Worm (Caenorhabditis elegans) whole organism, early embryonic: ENCODE data around the gene tost-1.

Source experiments
- B0310.2 ChIP-seq: sonication (generic microtip); optimal IDR thresholded peaks from 2 replicates; lab custom pipeline; 2016; ENCODE audit warnings: mild to moderate bottlenecking, missing genetic modification characterization, missing compliant biosample characterization
- aly-1 ChIP-seq: sonication (generic microtip); optimal IDR thresholded peaks from 2 replicates; lab custom pipeline; 2016; ENCODE audit warnings: missing genetic modification characterization, missing compliant biosample characterization
- ama-1 ChIP-seq: fragments of 150-350 bp; optimal IDR thresholded peaks from 2 replicates; lab custom pipeline; 2014
- ceh-13 ChIP-seq: fragments of 200-800 bp; sonication (Bioruptor generic); optimal IDR thresholded peaks from 2 replicates; lab custom pipeline; 2018; ENCODE audit warnings: mild to moderate bottlenecking, missing genetic modification characterization, missing compliant biosample characterization
- ceh-36 ChIP-seq: sonication (generic microtip); optimal IDR thresholded peaks from 2 replicates; lab custom pipeline; 2016; ENCODE audit warnings: missing genetic modification characterization, inconsistent platforms, missing compliant biosample characterization
- ets-7 ChIP-seq: sonication (generic microtip); optimal IDR thresholded peaks from 2 replicates; lab custom pipeline; 2016; ENCODE audit warnings: missing genotype, missing genetic modification characterization, missing compliant biosample characterization
- flt-1 ChIP-seq: fragments of 200-800 bp; sonication (Bioruptor generic); IDR thresholded peaks from 2 replicates; pipeline ENCODE4 v1.3.6; 2022; ENCODE audit warnings: missing genetic modification characterization, missing compliant biosample characterization
- hmbx-1 ChIP-seq: sonication (generic microtip); optimal IDR thresholded peaks from 2 replicates; lab custom pipeline; 2016; ENCODE audit warnings: mild to moderate bottlenecking, missing genetic modification characterization, missing compliant biosample characterization
- hnd-1 ChIP-seq: sonication (generic microtip); optimal IDR thresholded peaks from 2 replicates; lab custom pipeline; 2016; ENCODE audit warnings: missing genetic modification characterization, missing compliant biosample characterization
- pes-1 ChIP-seq: fragments of 200-800 bp; sonication (Bioruptor generic); IDR thresholded peaks from 2 replicates; pipeline ENCODE4 v1.3.6; 2022; ENCODE audit warnings: missing genetic modification reagents, missing genetic modification characterization, missing compliant biosample characterization
- scrt-1 ChIP-seq: fragments of 200-800 bp; sonication (Bioruptor generic); IDR thresholded peaks from 2 replicates; pipeline ENCODE4 v1.3.6; 2022; ENCODE audit warnings: missing genetic modification characterization, missing compliant biosample characterization
- sea-1 ChIP-seq: fragments of 200-800 bp; sonication (Bioruptor generic); conservative IDR thresholded peaks from 2 replicates; pipeline ENCODE4 v1.3.6; 2022; ENCODE audit warnings: missing genetic modification characterization, missing compliant biosample characterization
- tbx-11 ChIP-seq: fragments of 200-800 bp; sonication (Bioruptor generic); IDR thresholded peaks from 2 replicates; pipeline ENCODE4 v1.3.6; 2022; ENCODE audit warnings: missing genetic modification characterization, missing compliant biosample characterization

DNA sequence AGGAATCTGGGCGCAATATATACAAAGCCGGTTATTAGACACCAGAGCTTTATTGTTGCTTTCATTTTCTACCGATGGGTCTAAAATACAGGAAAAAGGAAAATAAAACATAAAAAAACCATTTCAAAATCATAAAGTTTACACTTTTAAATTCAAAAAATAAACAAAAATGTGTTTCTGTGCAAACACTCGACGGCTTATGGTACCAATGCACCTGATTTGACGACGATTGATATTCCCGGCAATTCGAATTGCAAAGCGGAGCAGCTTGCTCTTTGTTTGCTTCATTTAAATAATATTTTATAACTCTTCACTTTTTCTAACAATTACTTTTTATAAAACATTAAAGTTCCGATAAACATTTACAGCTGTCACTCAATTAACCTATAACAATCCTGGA lies 28.0 kb downstream of the tost-1 start, which contains the start of gene F26A1.1:
- TF ChIP-seq hnd-1 (tag; lab: Kevin White, UChicago), result no peak
- no peak for TF ChIP-seq ceh-36 (tag; lab: Kevin White, UChicago)
- no peak for TF ChIP-seq pes-1 (GFP tag; lab: Robert Waterston, UW)
- TF ChIP-seq ama-1 (lab: Kevin White, UChicago), result no peak
- TF ChIP-seq B0310.2 (tag; lab: Kevin White, UChicago), result no peak
- TF ChIP-seq flt-1, result no peak
- TF ChIP-seq ceh-13 (GFP tag; lab: Kevin White, UChicago), result no peak
- no peak for TF ChIP-seq scrt-1 (GFP tag; lab: Robert Waterston, UW)
- TF ChIP-seq ets-7 (tag; lab: Kevin White, UChicago), result no peak
- no peak for TF ChIP-seq tbx-11 (GFP tag; lab: Robert Waterston, UW)
- TF ChIP-seq sea-1 (GFP tag; lab: Robert Waterston, UW), result no peak
- no peak for TF ChIP-seq aly-1 (tag; lab: Kevin White, UChicago)
- TF ChIP-seq hmbx-1, result no peak
